Worm (Caenorhabditis elegans): ENCODE measurements around the gene C42D4.18.

DNA sequence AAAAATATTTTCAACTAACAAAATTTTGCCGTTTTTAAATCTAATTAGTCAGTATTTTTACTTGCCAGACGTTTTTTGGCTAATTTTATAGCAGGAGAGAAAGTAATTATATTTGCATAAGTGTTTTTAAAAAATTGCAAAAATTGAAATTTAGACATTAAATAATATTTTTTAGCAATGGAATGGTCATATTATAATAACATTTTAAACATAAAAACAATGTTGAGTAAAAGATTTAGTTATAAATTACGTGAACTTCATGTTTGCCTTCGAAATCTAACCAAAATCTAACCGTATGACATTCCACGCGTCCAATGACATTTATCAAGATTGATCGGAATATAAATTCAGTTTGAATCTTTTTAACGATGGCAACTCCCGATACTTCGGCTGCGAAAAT is 12.2 kb upstream of the C42D4.18 start, which contains the start of gene C34D4.2:
- TF ChIP-seq ztf-23 (GFP tag; IDR thresholded peaks at IDR 0.05) (no peak), cog-1 (tag; optimal IDR thresholded peaks at IDR 0.05) (no peak), ref-1 (GFP tag; conservative IDR thresholded peaks at IDR 0.05) (no peak), med-1 (GFP tag; optimal IDR thresholded peaks at IDR 0.05; ENCODE audit: insufficient read depth) (no peak), flt-1 (GFP tag; IDR thresholded peaks at IDR 0.05) (no peak), T22C8.4 (GFP tag; IDR thresholded peaks at IDR 0.05) (no peak), ztf-29 (GFP tag; IDR thresholded peaks at IDR 0.05) (no peak), klf-2 (GFP tag; conservative IDR thresholded peaks at IDR 0.05) (no peak)
